Fruit fly (Drosophila melanogaster) whole organism, prepupa: Measurements from ENCODE around the gene CG14810.

ENCODE experiments used
- Blimp-1 ChIP-seq: fragments of 200-800 bp; sonication (Bioruptor generic); optimal IDR thresholded peaks from 3 replicates; lab custom pipeline; 2017; ENCODE audit warnings: missing biosample characterization, missing genetic modification characterization, mild to moderate bottlenecking, moderate library complexity, missing genetic modification reagents
- CG10631 ChIP-seq: fragments of 200-800 bp; sonication (Bioruptor generic); optimal IDR thresholded peaks from 2 replicates; lab custom pipeline; 2016; ENCODE audit warnings: missing biosample characterization, missing genetic modification characterization
- CG11762 ChIP-seq: fragments of 200-800 bp; sonication (Bioruptor generic); optimal IDR thresholded peaks from 3 replicates; lab custom pipeline; 2016; ENCODE audit warnings: missing biosample characterization, missing genetic modification characterization; ENCODE audit not compliant: insufficient read depth
- CG11902 ChIP-seq: fragments of 200-800 bp; sonication (Bioruptor generic); optimal IDR thresholded peaks from 3 replicates; lab custom pipeline; 2016; ENCODE audit warnings: missing biosample characterization, missing genetic modification characterization
- CG15336 ChIP-seq: fragments of 200-800 bp; sonication (Bioruptor generic); IDR thresholded peaks from 2 replicates; pipeline ENCODE4 v1.3.6; 2022; ENCODE audit warnings: missing biosample characterization, missing genetic modification characterization
- CG16779 ChIP-seq: fragments of 200-800 bp; sonication (Bioruptor generic); optimal IDR thresholded peaks from 3 replicates; lab custom pipeline; 2017; ENCODE audit warnings: missing biosample characterization, mild to moderate bottlenecking, missing genetic modification characterization
- CG3032 ChIP-seq: fragments of 200-800 bp; optimal IDR thresholded peaks from 2 replicates; lab custom pipeline; 2019; ENCODE audit warnings: missing biosample characterization, mild to moderate bottlenecking, missing genetic modification characterization, moderate library complexity
- CG31627 ChIP-seq: fragments of 200-800 bp; sonication (Bioruptor generic); optimal IDR thresholded peaks from 3 replicates; lab custom pipeline; 2016; ENCODE audit warnings: missing biosample characterization, missing genetic modification characterization
- CG32006 ChIP-seq: fragments of 200-800 bp; sonication (Bioruptor generic); optimal IDR thresholded peaks from 3 replicates; lab custom pipeline; 2017; ENCODE audit warnings: missing biosample characterization, mild to moderate bottlenecking, missing genetic modification characterization
- CG3919 ChIP-seq: fragments of 200-800 bp; sonication (Bioruptor generic); optimal IDR thresholded peaks from 3 replicates; lab custom pipeline; 2016; ENCODE audit warnings: missing biosample characterization, missing genetic modification characterization
- CG4318 ChIP-seq: fragments of 200-800 bp; sonication (Bioruptor generic); optimal IDR thresholded peaks from 3 replicates; lab custom pipeline; 2017; ENCODE audit warnings: missing biosample characterization, mild to moderate bottlenecking, missing genetic modification characterization
- CG6163 ChIP-seq: fragments of 200-800 bp; sonication (Bioruptor generic); IDR thresholded peaks from 3 replicates; pipeline ENCODE4 v1.3.6; 2022; ENCODE audit warnings: missing biosample characterization, missing genetic modification characterization
- CG6792 ChIP-seq: fragments of 200-800 bp; sonication (Bioruptor generic); optimal IDR thresholded peaks from 3 replicates; lab custom pipeline; 2016; ENCODE audit warnings: missing biosample characterization, missing genetic modification characterization
- CG6854 ChIP-seq: fragments of 200-800 bp; sonication (Bioruptor generic); optimal IDR thresholded peaks from 2 replicates; lab custom pipeline; 2017; ENCODE audit warnings: missing biosample characterization, mild to moderate bottlenecking, missing genetic modification characterization
- CG7368 ChIP-seq: fragments of 200-800 bp; sonication (Bioruptor generic); optimal IDR thresholded peaks from 3 replicates; lab custom pipeline; 2016; ENCODE audit warnings: missing biosample characterization, missing genetic modification characterization
- CG8319 ChIP-seq: fragments of 200-800 bp; sonication (Bioruptor generic); optimal IDR thresholded peaks from 3 replicates; lab custom pipeline; 2016; ENCODE audit warnings: missing biosample characterization, missing genetic modification characterization
- Eip75B ChIP-seq: fragments of 200-800 bp; sonication (Bioruptor generic); optimal IDR thresholded peaks from 3 replicates; lab custom pipeline; 2016; ENCODE audit warnings: missing biosample characterization, missing genetic modification characterization
- Eip78C ChIP-seq: fragments of 200-800 bp; sonication (Bioruptor generic); peaks from one replicate; lab custom pipeline; 2016; ENCODE audit warnings: missing biosample characterization, missing genetic modification characterization
- Eip93F ChIP-seq: fragments of 200-800 bp; sonication (Bioruptor generic); optimal IDR thresholded peaks from 2 replicates; lab custom pipeline; 2016; ENCODE audit warnings: missing biosample characterization, mild to moderate bottlenecking, missing genetic modification characterization
- Ets21C ChIP-seq: fragments of 200-800 bp; sonication (Bioruptor generic); optimal IDR thresholded peaks from 3 replicates; lab custom pipeline; 2016; ENCODE audit warnings: missing biosample characterization, missing genetic modification characterization
- Gug ChIP-seq: fragments of 200-800 bp; sonication (Bioruptor generic); IDR thresholded peaks from 2 replicates; pipeline ENCODE4 v1.3.6; 2022; ENCODE audit warnings: missing biosample characterization, missing genetic modification characterization
- Hr38 ChIP-seq: sonication (Bioruptor generic); optimal IDR thresholded peaks from 2 replicates; lab custom pipeline; 2016; ENCODE audit warnings: missing biosample characterization, missing genetic modification characterization
- Hr4 ChIP-seq: fragments of 200-800 bp; sonication (Bioruptor generic); optimal IDR thresholded peaks from 3 replicates; lab custom pipeline; 2016; ENCODE audit warnings: missing biosample characterization, missing genetic modification characterization
- Lpt ChIP-seq: fragments of 200-800 bp; sonication (Bioruptor generic); optimal IDR thresholded peaks from 3 replicates; lab custom pipeline; 2016; ENCODE audit warnings: missing biosample characterization, missing genetic modification characterization
- OdsH ChIP-seq: fragments of 200-800 bp; sonication (Bioruptor generic); optimal IDR thresholded peaks from 3 replicates; lab custom pipeline; 2016; ENCODE audit warnings: missing biosample characterization, missing genetic modification characterization
- Smox ChIP-seq: fragments of 200-800 bp; sonication (Bioruptor generic); optimal IDR thresholded peaks from 3 replicates; lab custom pipeline; 2016; ENCODE audit warnings: missing biosample characterization, missing genetic modification characterization
- Sox15 ChIP-seq: fragments of 200-800 bp; sonication (Bioruptor generic); optimal IDR thresholded peaks from 3 replicates; lab custom pipeline; 2016; ENCODE audit warnings: missing biosample characterization, missing genetic modification characterization
- cyc ChIP-seq: fragments of 200-800 bp; sonication (Bioruptor generic); optimal IDR thresholded peaks from 3 replicates; lab custom pipeline; 2016; ENCODE audit warnings: missing biosample characterization, missing genetic modification characterization
- dsx ChIP-seq: fragments of 200-800 bp; optimal IDR thresholded peaks from 3 replicates; lab custom pipeline; 2019; ENCODE audit warnings: missing biosample characterization, mild to moderate bottlenecking, missing genetic modification characterization, moderate library complexity; ENCODE audit not compliant: poor library complexity, severe bottlenecking
- eg ChIP-seq: fragments of 200-800 bp; sonication (Bioruptor generic); IDR thresholded peaks from 3 replicates; pipeline ENCODE4 v1.3.6; 2022; ENCODE audit warnings: missing biosample characterization, missing genetic modification characterization
- fd85E ChIP-seq: fragments of 200-800 bp; sonication (Bioruptor generic); optimal IDR thresholded peaks from 3 replicates; lab custom pipeline; 2016; ENCODE audit warnings: missing biosample characterization, missing genetic modification characterization
- fkh ChIP-seq: fragments of 200-800 bp; sonication (Bioruptor generic); optimal IDR thresholded peaks from 3 replicates; lab custom pipeline; 2017; ENCODE audit warnings: missing biosample characterization, mild to moderate bottlenecking, missing genetic modification characterization, moderate library complexity
- lz ChIP-seq: fragments of 200-800 bp; sonication (Bioruptor generic); optimal IDR thresholded peaks from 3 replicates; lab custom pipeline; 2016; ENCODE audit warnings: missing biosample characterization, missing genetic modification characterization
- net ChIP-seq: fragments of 200-800 bp; sonication (Bioruptor generic); optimal IDR thresholded peaks from 3 replicates; lab custom pipeline; 2016; ENCODE audit warnings: missing biosample characterization, missing genetic modification characterization
- pdm3 ChIP-seq: fragments of 200-800 bp; sonication (Bioruptor generic); optimal IDR thresholded peaks from 3 replicates; lab custom pipeline; 2016; ENCODE audit warnings: missing biosample characterization, missing genetic modification characterization
- spab ChIP-seq: fragments of 200-800 bp; sonication (Bioruptor generic); optimal IDR thresholded peaks from 2 replicates; lab custom pipeline; 2017; ENCODE audit warnings: missing biosample characterization, mild to moderate bottlenecking, missing genetic modification characterization, missing genetic modification reagents
- ss ChIP-seq, 2 experiments: fragments of 200-800 bp; sonication (Bioruptor generic); optimal IDR thresholded peaks; 2 replicates in 1 of 2; 3 replicates in 1 of 2; lab custom pipeline; 2017 to 2018; ENCODE audit warnings: mild to moderate bottlenecking in 2 of 2, missing biosample characterization in 2 of 2, missing genetic modification characterization in 2 of 2, moderate library complexity in 1 of 2
- svp ChIP-seq: fragments of 200-800 bp; sonication (Bioruptor generic); peaks from one replicate; lab custom pipeline; 2016; ENCODE audit warnings: missing biosample characterization, missing genetic modification characterization
- topi ChIP-seq: fragments of 200-800 bp; sonication (Bioruptor generic); optimal IDR thresholded peaks from 3 replicates; lab custom pipeline; 2016; ENCODE audit warnings: missing biosample characterization, missing genetic modification characterization
- vri ChIP-seq: fragments of 200-800 bp; sonication (Bioruptor generic); optimal IDR thresholded peaks from 3 replicates; lab custom pipeline; 2016; ENCODE audit warnings: missing biosample characterization, mild to moderate bottlenecking, missing genetic modification characterization

The CG14810 gene

DNA sequence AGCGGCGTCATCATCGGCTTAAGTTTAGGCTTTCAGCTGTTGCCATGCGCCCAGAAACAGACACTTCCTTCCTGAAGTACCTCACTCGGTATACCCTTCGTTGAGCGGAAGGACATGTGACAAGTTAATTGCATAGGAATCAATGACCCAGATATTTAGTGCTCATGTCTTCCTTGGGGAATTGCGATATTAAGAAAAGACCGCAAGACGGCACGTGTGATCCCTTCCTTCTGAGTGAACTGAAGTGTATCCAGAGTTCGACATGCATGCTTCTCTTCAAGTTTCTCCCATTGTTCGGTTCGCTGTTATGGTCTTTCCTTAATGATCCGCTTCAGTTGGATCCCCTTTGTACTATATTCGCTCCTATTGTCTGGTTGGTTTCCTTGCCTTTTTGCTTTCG is 20.4 kb upstream of the CG14810 start (continued):
- TF ChIP-seq topi, result peak; percentile 91
- TF ChIP-seq lz, result peak; percentile 86
- TF ChIP-seq CG6854, result peak; percentile 66
- peak; percentile 87 for TF ChIP-seq cyc
- TF ChIP-seq CG32006 (GFP tag; lab: Kevin White, UChicago), result peak; percentile 71
- peak; percentile 63 for TF ChIP-seq Blimp-1 (GFP tag; lab: Kevin White, UChicago)
- TF ChIP-seq Lpt, result peak; percentile 56
- TF ChIP-seq CG31627 (GFP tag; lab: Kevin White, UChicago), result peak; percentile 88
- TF ChIP-seq net (GFP tag; lab: Kevin White, UChicago), result peak; percentile 78
- peak; percentile 91 for TF ChIP-seq CG6792 (GFP tag; lab: Kevin White, UChicago)
- peak; percentile 83 for TF ChIP-seq Smox (GFP tag; lab: Kevin White, UChicago)
- TF ChIP-seq spab (GFP tag; lab: Kevin White, UChicago), result peak; percentile 78
- peak; percentile 85 for TF ChIP-seq dsx (GFP tag; lab: Kevin White, UChicago)
- TF ChIP-seq CG11902 (GFP tag; lab: Kevin White, UChicago), result peak; percentile 80
- peak; percentile 55 for TF ChIP-seq Eip93F (GFP tag; lab: Kevin White, UChicago)
- TF ChIP-seq Hr38, result no peak
- TF ChIP-seq CG3919, result peak; percentile 87
- peak; percentile 90 for TF ChIP-seq Eip75B
- peak; percentile 97 for TF ChIP-seq Eip78C (GFP tag; lab: Kevin White, UChicago)
- TF ChIP-seq svp (GFP tag; lab: Kevin White, UChicago), result peak; percentile 93
- peak; percentile 80 for TF ChIP-seq CG8319 (GFP tag; lab: Kevin White, UChicago)
- TF ChIP-seq CG7368 (GFP tag; lab: Kevin White, UChicago), result peak; percentile 89
- TF ChIP-seq fd85E (GFP tag; lab: Kevin White, UChicago), result peak; percentile 45
- TF ChIP-seq OdsH (GFP tag; lab: Kevin White, UChicago), result peak; percentile 80
- TF ChIP-seq CG10631, result peak; percentile 85
- peak; percentile 65 for TF ChIP-seq vri
- TF ChIP-seq CG16779 (tag; lab: Kevin White, UChicago), result peak; percentile 59
- TF ChIP-seq CG15336 (GFP tag; lab: Robert Waterston, UW), result peak; percentile 65; the same call in 1 of the 2 replicates
- peak; percentile 86 to 88 for TF ChIP-seq ss (GFP tag; optimal IDR thresholded peaks at IDR 0.05; lab: Kevin White, UChicago)
- peak; percentile 43; the same call in 1 of the 2 replicates for TF ChIP-seq Gug (GFP tag; lab: Robert Waterston, UW)
- TF ChIP-seq CG6163, result peak; percentile 87
- peak; percentile 86 for TF ChIP-seq pdm3
- TF ChIP-seq fkh (GFP tag; lab: Kevin White, UChicago), result no peak
- peak; percentile 81 for TF ChIP-seq Sox15 (GFP tag; lab: Kevin White, UChicago)
- TF ChIP-seq CG3032 (tag; lab: Kevin White, UChicago), result peak; percentile 83
- TF ChIP-seq Ets21C (GFP tag; lab: Kevin White, UChicago), result peak; percentile 82
- TF ChIP-seq CG11762 (GFP tag; lab: Kevin White, UChicago), result peak; percentile 76
- TF ChIP-seq, all 60 proteins: peak for 58

DNA sequence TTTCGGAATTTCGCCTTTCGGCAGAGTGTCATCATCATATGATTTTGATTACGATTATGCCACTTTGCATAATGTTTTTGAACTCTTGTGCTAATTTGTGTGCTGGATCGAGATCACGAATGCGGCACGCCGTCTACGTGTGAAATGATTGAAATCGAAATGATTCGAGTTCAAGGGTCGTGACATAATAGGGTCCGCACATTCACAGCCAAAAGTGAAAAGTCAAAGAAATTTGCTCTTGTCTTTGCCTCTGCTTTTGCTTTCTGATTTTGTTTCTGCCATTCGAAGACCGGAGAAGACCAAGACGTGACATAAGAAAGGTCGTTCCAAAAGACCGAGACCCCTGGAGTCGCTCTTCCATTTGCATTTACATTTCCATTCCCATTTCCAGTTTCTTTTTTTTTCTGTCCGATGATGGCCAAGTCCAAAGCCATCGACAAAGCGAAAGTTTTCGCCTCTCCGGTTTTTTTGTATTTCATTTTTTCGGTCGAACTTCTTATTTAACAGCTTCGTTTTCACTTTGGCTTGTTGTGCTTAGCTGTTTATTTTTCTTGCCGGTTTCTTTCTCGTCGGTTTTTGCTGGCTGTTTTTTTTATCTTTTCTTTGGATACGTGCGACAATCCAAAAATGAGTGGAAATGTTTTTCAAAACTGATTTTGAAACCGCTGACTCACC is 14.7 kb upstream of the CG14810 start:
- TF ChIP-seq Blimp-1 (GFP tag; lab: Kevin White, UChicago) (peak; percentile 71), svp (GFP tag; lab: Kevin White, UChicago) (peak; percentile 4), CG6792 (GFP tag; lab: Kevin White, UChicago) (no peak), CG4318 (GFP tag; lab: Kevin White, UChicago) (no peak)

DNA sequence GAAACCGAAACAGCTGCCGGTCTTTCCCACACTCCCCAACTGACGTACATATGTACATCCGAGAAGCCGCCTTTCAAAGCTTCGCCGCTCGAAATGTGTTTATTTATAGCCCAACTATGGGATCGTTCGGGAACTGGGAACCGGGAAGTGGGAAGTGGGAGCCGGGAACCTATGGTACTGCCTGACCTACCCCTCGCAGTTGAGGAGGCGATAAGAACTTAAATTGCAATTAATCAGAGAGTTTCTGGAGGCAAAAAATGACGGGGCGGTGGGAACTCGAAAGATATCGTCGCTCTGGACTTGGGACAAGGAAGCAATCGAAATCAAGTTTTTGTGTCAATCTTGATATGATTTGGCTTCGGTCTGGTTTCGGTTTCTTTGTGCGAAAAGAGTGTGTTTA is 12.6 kb upstream of the CG14810 start:
- peak; percentile 81 for TF ChIP-seq svp (GFP tag; lab: Kevin White, UChicago)
- peak; percentile 55 for TF ChIP-seq Eip78C (GFP tag; lab: Kevin White, UChicago)
- TF ChIP-seq Hr4, result no peak
- TF ChIP-seq net (GFP tag; lab: Kevin White, UChicago), result no peak
- TF ChIP-seq eg (GFP tag; lab: Robert Waterston, UW), result 0 out of 3 replicates have a peak, but pooled peaks have one; percentile 10
- peak; percentile 4 for TF ChIP-seq vri
- TF ChIP-seq CG8319 (GFP tag; lab: Kevin White, UChicago), result no peak
